Worm (Caenorhabditis elegans) whole organism, midembryonic: ENCODE data around the gene Y102A11A.2.

Source experiments
- cog-1 ChIP-seq: sonication (generic microtip); optimal IDR thresholded peaks from 2 replicates; lab custom pipeline; 2016; ENCODE audit warnings: missing genetic modification characterization, missing compliant biosample characterization
- flt-1 ChIP-seq: fragments of 200-800 bp; sonication (Bioruptor generic); IDR thresholded peaks from 2 replicates; pipeline ENCODE4 v1.3.6; 2022; ENCODE audit warnings: missing genetic modification characterization, missing compliant biosample characterization
- klf-2 ChIP-seq: fragments of 200-800 bp; sonication (Bioruptor generic); conservative IDR thresholded peaks from 2 replicates; pipeline ENCODE4 v1.3.6; 2022; ENCODE audit warnings: missing genetic modification reagents, missing genetic modification characterization, missing compliant biosample characterization
- ref-1 ChIP-seq: fragments of 200-800 bp; sonication (Bioruptor generic); conservative IDR thresholded peaks from 2 replicates; pipeline ENCODE4 v1.3.6; 2022; ENCODE audit warnings: missing genetic modification reagents, missing genetic modification characterization, missing compliant biosample characterization

ce11 chrX:2018848-2019247 lies 7.6 kb upstream of the Y102A11A.2 start, which contains the start of gene Y102A11A.3:
- TF ChIP-seq ref-1 (GFP tag; lab: Robert Waterston, UW) = no peak
- TF ChIP-seq klf-2 (GFP tag; lab: Robert Waterston, UW) = no peak
- no peak for TF ChIP-seq cog-1
- no peak for TF ChIP-seq flt-1 (GFP tag; lab: Robert Waterston, UW)
